Worm (Caenorhabditis elegans): ENCODE data around the gene F56H9.9.

F56H9.9 gene

ce11 chrV:12659426-12659825, 35.2 kb upstream of the F56H9.9 start, which contains the start of gene ccch-3 (continued):
- TF ChIP-seq sma-9 (GFP tag; optimal IDR thresholded peaks at IDR 0.05) (peak; percentile 85), sma-9 (tag; optimal IDR thresholded peaks at IDR 0.05) (no peak), ama-1 (optimal IDR thresholded peaks at IDR 0.05) (no peak), sma-3 (GFP tag; optimal IDR thresholded peaks at IDR 0.05) (peak; percentile 72), nhr-6 (tag; optimal IDR thresholded peaks at IDR 0.05) (no peak), ztf-11 (tag; optimal IDR thresholded peaks at IDR 0.05) (no peak), nhr-12 (tag; optimal IDR thresholded peaks at IDR 0.05) (no peak), C34F6.9 (tag; optimal IDR thresholded peaks at IDR 0.05) (peak; percentile 67), lsy-2 (tag; optimal IDR thresholded peaks at IDR 0.05) (peak; percentile 36 to 87), fos-1 (tag; optimal IDR thresholded peaks at IDR 0.05) (peak; percentile 24), skn-1 (tag; optimal IDR thresholded peaks at IDR 0.05) (no peak), crh-2 (tag; optimal IDR thresholded peaks at IDR 0.05) (peak; percentile 82), nhr-77 (tag; optimal IDR thresholded peaks at IDR 0.05) (no peak), snpc-4 (tag; optimal IDR thresholded peaks at IDR 0.05) (peak; percentile 51), sem-4 (tag; optimal IDR thresholded peaks at IDR 0.05) (peak; percentile 34), unc-55 (GFP tag; optimal IDR thresholded peaks at IDR 0.05) (peak; percentile 83)

ce11 chrV:12658142-12658541, 33.9 kb upstream of the F56H9.9 start, which contains the start of gene W05B10.6:
W05B10.6 (minus strand) TSS chrV:12658242.
- TF ChIP-seq nhr-6 (tag; optimal IDR thresholded peaks at IDR 0.05) = no peak
- TF ChIP-seq elt-3 (tag; optimal IDR thresholded peaks at IDR 0.05) = no peak
- TF ChIP-seq lin-13 (GFP tag; optimal IDR thresholded peaks at IDR 0.05) = no peak
- no peak for TF ChIP-seq nhr-237 (tag; optimal IDR thresholded peaks at IDR 0.05)
- TF ChIP-seq peb-1 (tag; optimal IDR thresholded peaks at IDR 0.05) = no peak
- TF ChIP-seq F13H6.1 (tag; optimal IDR thresholded peaks at IDR 0.05) = no peak
- no peak for TF ChIP-seq dmd-4 (tag; optimal IDR thresholded peaks at IDR 0.05)
- no peak for TF ChIP-seq R02D3.7 (tag; optimal IDR thresholded peaks at IDR 0.05)
- no peak for TF ChIP-seq ceh-16 (tag; optimal IDR thresholded peaks at IDR 0.05)
- no peak for TF ChIP-seq lsy-2 (tag; optimal IDR thresholded peaks at IDR 0.05)
- TF ChIP-seq elt-1 (tag; optimal IDR thresholded peaks at IDR 0.05) = no peak
- TF ChIP-seq nhr-77 (tag; optimal IDR thresholded peaks at IDR 0.05) = no peak

- no peak for TF ChIP-seq nhr-6 (tag; optimal IDR thresholded peaks at IDR 0.05)
- peak; percentile 60 for TF ChIP-seq unc-55 (GFP tag; optimal IDR thresholded peaks at IDR 0.05)
- TF ChIP-seq ztf-1 (GFP tag; conservative IDR thresholded peaks at IDR 0.05) = no peak
- no peak for TF ChIP-seq elt-3 (tag; optimal IDR thresholded peaks at IDR 0.05)
- TF ChIP-seq unc-62 (GFP tag; optimal IDR thresholded peaks at IDR 0.05) = no peak
- TF ChIP-seq lin-39 (tag; optimal IDR thresholded peaks at IDR 0.05) = no peak
- TF ChIP-seq sma-9 (GFP tag; optimal IDR thresholded peaks at IDR 0.05) = no peak
- TF ChIP-seq sma-9 (tag; optimal IDR thresholded peaks at IDR 0.05) = no peak
- TF ChIP-seq nhr-11 (tag; optimal IDR thresholded peaks at IDR 0.05) = no peak
- TF ChIP-seq egl-27 (tag; optimal IDR thresholded peaks at IDR 0.05) = no peak
- peak in 1 of 2 experiments; percentile 59 for TF ChIP-seq lsy-2 (tag; optimal IDR thresholded peaks at IDR 0.05)
- peak; percentile 20 for TF ChIP-seq snpc-4 (tag; optimal IDR thresholded peaks at IDR 0.05)
- TF ChIP-seq zag-1 (tag; optimal IDR thresholded peaks at IDR 0.05) = peak; percentile 25
- TF ChIP-seq mdl-1 (tag; optimal IDR thresholded peaks at IDR 0.05) = no peak
- peak; percentile 46 for TF ChIP-seq fos-1 (tag; optimal IDR thresholded peaks at IDR 0.05)
- no peak for TF ChIP-seq R02D3.7 (tag; optimal IDR thresholded peaks at IDR 0.05)
- TF ChIP-seq aly-2 (tag; optimal IDR thresholded peaks at IDR 0.05) = no peak
- peak; percentile 44 for TF ChIP-seq C34F6.9 (tag; optimal IDR thresholded peaks at IDR 0.05)
- no peak for TF ChIP-seq sma-3 (GFP tag; optimal IDR thresholded peaks at IDR 0.05)
- no peak for TF ChIP-seq mbf-1 (tag; optimal IDR thresholded peaks at IDR 0.05)
- TF ChIP-seq nhr-129 (tag; optimal IDR thresholded peaks at IDR 0.05) = peak; percentile 54
- TF ChIP-seq nhr-237 (tag; optimal IDR thresholded peaks at IDR 0.05) = no peak
- TF ChIP-seq unc-39 (tag; optimal IDR thresholded peaks at IDR 0.05) = no peak
- no peak for TF ChIP-seq mab-5 (tag; optimal IDR thresholded peaks at IDR 0.05)
- TF ChIP-seq nhr-25 (tag; optimal IDR thresholded peaks at IDR 0.05) = no peak
- no peak for TF ChIP-seq ztf-4 (tag; optimal IDR thresholded peaks at IDR 0.05)
These were observed 25.4 kb upstream of the F56H9.9 start, which contains the start of gene lin-25 for ce11 chrV:12649636-12650035. lin-25 (plus strand) TSS chrV:12649925.

- TF ChIP-seq ama-1 (optimal IDR thresholded peaks at IDR 0.05) (no peak), dmd-4 (tag; optimal IDR thresholded peaks at IDR 0.05) (no peak), ceh-16 (tag; optimal IDR thresholded peaks at IDR 0.05) (no peak), ZK546.5 (tag; optimal IDR thresholded peaks at IDR 0.05) (no peak), mdl-1 (tag; optimal IDR thresholded peaks at IDR 0.05) (no peak), aly-2 (tag; optimal IDR thresholded peaks at IDR 0.05) (no peak), nhr-21 (tag; optimal IDR thresholded peaks at IDR 0.05) (no peak), sma-9 (GFP tag; optimal IDR thresholded peaks at IDR 0.05) (no peak), sma-9 (tag; optimal IDR thresholded peaks at IDR 0.05) (no peak), R02D3.7 (tag; optimal IDR thresholded peaks at IDR 0.05) (no peak), lin-39 (tag; optimal IDR thresholded peaks at IDR 0.05) (no peak), nhr-25 (tag; optimal IDR thresholded peaks at IDR 0.05) (no peak), Y55F3AM.14 (GFP tag; optimal IDR thresholded peaks at IDR 0.05) (no peak), nhr-12 (tag; optimal IDR thresholded peaks at IDR 0.05) (no peak), peb-1 (tag; optimal IDR thresholded peaks at IDR 0.05) (no peak), alr-1 (tag; optimal IDR thresholded peaks at IDR 0.05) (no peak), zag-1 (tag; optimal IDR thresholded peaks at IDR 0.05) (no peak), elt-1 (tag; optimal IDR thresholded peaks at IDR 0.05) (no peak), snpc-4 (tag; optimal IDR thresholded peaks at IDR 0.05) (no peak), lin-11 (tag; optimal IDR thresholded peaks at IDR 0.05) (no peak)
These were observed 24.9 kb upstream of the F56H9.9 start, which contains the start of gene gpa-9 for ce11 chrV:12649213-12649612. gpa-9 (minus strand) TSS chrV:12649313.
